Worm (Caenorhabditis elegans): ENCODE data around the gene fnip-2.
A peak's percentile ranks its signal among the peaks of the same experiment; 100 is the strongest.

fnip-2 gene

ce11 chrIV:2217260-2217659 lies 5.4 kb upstream of the fnip-2 start:
- TF ChIP-seq ceh-36 (tag; optimal IDR thresholded peaks at IDR 0.05), result no peak
- TF ChIP-seq pes-1 (GFP tag; IDR thresholded peaks at IDR 0.05), result peak; percentile 30; the same call in 1 of the 2 replicates
- TF ChIP-seq hmbx-1 (tag; optimal IDR thresholded peaks at IDR 0.05), result no peak
- no peak for TF ChIP-seq ceh-13 (GFP tag; optimal IDR thresholded peaks at IDR 0.05)
- no peak for TF ChIP-seq B0310.2 (tag; optimal IDR thresholded peaks at IDR 0.05)
- TF ChIP-seq flt-1 (GFP tag; IDR thresholded peaks at IDR 0.05), result no peak
- no peak for TF ChIP-seq tbx-37 (GFP tag; conservative IDR thresholded peaks at IDR 0.05)
- no peak for TF ChIP-seq ets-7 (tag; optimal IDR thresholded peaks at IDR 0.05)
- no peak for TF ChIP-seq hnd-1 (tag; optimal IDR thresholded peaks at IDR 0.05)
- TF ChIP-seq F13C5.2 (tag; optimal IDR thresholded peaks at IDR 0.05), result no peak
- TF ChIP-seq hmg-4 (GFP tag; optimal IDR thresholded peaks at IDR 0.05), result peak; percentile 54
- no peak for TF ChIP-seq tbx-11 (GFP tag; IDR thresholded peaks at IDR 0.05)
- TF ChIP-seq ama-1 (optimal IDR thresholded peaks at IDR 0.05), result no peak
- no peak for TF ChIP-seq tra-4 (tag; optimal IDR thresholded peaks at IDR 0.05)
- TF ChIP-seq scrt-1 (GFP tag; IDR thresholded peaks at IDR 0.05), result no peak

ce11 chrIV:2219334-2219755 lies 3.3 kb upstream of the fnip-2 start:
- TF ChIP-seq ama-1 (optimal IDR thresholded peaks at IDR 0.05) (no peak), F13C5.2 (tag; optimal IDR thresholded peaks at IDR 0.05) (peak; percentile 61), flt-1 (GFP tag; IDR thresholded peaks at IDR 0.05) (no peak), hmbx-1 (tag; optimal IDR thresholded peaks at IDR 0.05) (no peak), hmg-4 (GFP tag; optimal IDR thresholded peaks at IDR 0.05) (peak; percentile 66), ets-7 (tag; optimal IDR thresholded peaks at IDR 0.05) (no peak), pes-1 (GFP tag; IDR thresholded peaks at IDR 0.05) (peak; percentile 60), B0310.2 (tag; optimal IDR thresholded peaks at IDR 0.05) (peak; percentile 31), scrt-1 (GFP tag; IDR thresholded peaks at IDR 0.05) (no peak), ceh-36 (tag; optimal IDR thresholded peaks at IDR 0.05) (no peak)

ce11 chrIV:2220147-2220546 lies 2.5 kb upstream of the fnip-2 start:
- TF ChIP-seq ceh-13 (GFP tag; optimal IDR thresholded peaks at IDR 0.05), result no peak
- no peak for TF ChIP-seq F13C5.2 (tag; optimal IDR thresholded peaks at IDR 0.05)
- TF ChIP-seq ama-1 (optimal IDR thresholded peaks at IDR 0.05), result no peak
- TF ChIP-seq tbx-11 (GFP tag; IDR thresholded peaks at IDR 0.05), result no peak
- TF ChIP-seq B0310.2 (tag; optimal IDR thresholded peaks at IDR 0.05), result no peak
- TF ChIP-seq ets-7 (tag; optimal IDR thresholded peaks at IDR 0.05), result no peak
- TF ChIP-seq ceh-36 (tag; optimal IDR thresholded peaks at IDR 0.05), result no peak
- TF ChIP-seq tra-4 (tag; optimal IDR thresholded peaks at IDR 0.05), result no peak
- no peak for TF ChIP-seq hnd-1 (tag; optimal IDR thresholded peaks at IDR 0.05)

ce11 chrIV:2220896-2221295 lies 1.7 kb upstream of the fnip-2 start:
- no peak for TF ChIP-seq ama-1 (optimal IDR thresholded peaks at IDR 0.05)
- TF ChIP-seq aly-1 (tag; optimal IDR thresholded peaks at IDR 0.05), result no peak
- TF ChIP-seq hnd-1 (tag; optimal IDR thresholded peaks at IDR 0.05), result no peak
- no peak for TF ChIP-seq sea-1 (GFP tag; conservative IDR thresholded peaks at IDR 0.05)
- TF ChIP-seq pes-1 (GFP tag; IDR thresholded peaks at IDR 0.05), result no peak
- TF ChIP-seq ceh-36 (tag; optimal IDR thresholded peaks at IDR 0.05), result no peak
- no peak for TF ChIP-seq flt-1 (GFP tag; IDR thresholded peaks at IDR 0.05)
- TF ChIP-seq hmbx-1 (tag; optimal IDR thresholded peaks at IDR 0.05), result no peak
- TF ChIP-seq hmg-4 (GFP tag; optimal IDR thresholded peaks at IDR 0.05), result no peak

ce11 chrIV:2221350-2221749 lies 1.3 kb upstream of the fnip-2 start:
- no peak for TF ChIP-seq tra-4 (tag; optimal IDR thresholded peaks at IDR 0.05)
- TF ChIP-seq ama-1 (optimal IDR thresholded peaks at IDR 0.05), result no peak
- TF ChIP-seq scrt-1 (GFP tag; IDR thresholded peaks at IDR 0.05), result no peak
- TF ChIP-seq aly-1 (tag; optimal IDR thresholded peaks at IDR 0.05), result no peak
- TF ChIP-seq ets-7 (tag; optimal IDR thresholded peaks at IDR 0.05), result no peak
- TF ChIP-seq hnd-1 (tag; optimal IDR thresholded peaks at IDR 0.05), result no peak

ce11 chrIV:2223144-2223543 lies 516 bp downstream of the fnip-2 start:
- TF ChIP-seq scrt-1 (GFP tag; IDR thresholded peaks at IDR 0.05), result no peak

ce11 chrIV:2223685-2224084 lies 1.1 kb downstream of the fnip-2 start:
- TF ChIP-seq aly-1 (tag; optimal IDR thresholded peaks at IDR 0.05) (no peak), ets-7 (tag; optimal IDR thresholded peaks at IDR 0.05) (no peak), tbx-11 (GFP tag; IDR thresholded peaks at IDR 0.05) (no peak), ama-1 (optimal IDR thresholded peaks at IDR 0.05) (no peak), tra-4 (tag; optimal IDR thresholded peaks at IDR 0.05) (no peak), ceh-36 (tag; optimal IDR thresholded peaks at IDR 0.05) (no peak), sea-1 (GFP tag; conservative IDR thresholded peaks at IDR 0.05) (no peak), flt-1 (GFP tag; IDR thresholded peaks at IDR 0.05) (no peak), B0310.2 (tag; optimal IDR thresholded peaks at IDR 0.05) (no peak)

ce11 chrIV:2228678-2229077 lies 6.0 kb downstream of the fnip-2 start:
- no peak for TF ChIP-seq scrt-1 (GFP tag; IDR thresholded peaks at IDR 0.05)
- TF ChIP-seq ceh-36 (tag; optimal IDR thresholded peaks at IDR 0.05), result peak; percentile 88

ce11 chrIV:2235983-2236382 lies 13.4 kb downstream of the fnip-2 start:
- no peak for TF ChIP-seq F13C5.2 (tag; optimal IDR thresholded peaks at IDR 0.05)
- no peak for TF ChIP-seq flt-1 (GFP tag; IDR thresholded peaks at IDR 0.05)
- no peak for TF ChIP-seq scrt-1 (GFP tag; IDR thresholded peaks at IDR 0.05)
- no peak for TF ChIP-seq ama-1 (optimal IDR thresholded peaks at IDR 0.05)
- TF ChIP-seq tra-4 (tag; optimal IDR thresholded peaks at IDR 0.05), result no peak
- no peak for TF ChIP-seq aly-1 (tag; optimal IDR thresholded peaks at IDR 0.05)
- no peak for TF ChIP-seq B0310.2 (tag; optimal IDR thresholded peaks at IDR 0.05)
